Fruit fly (Drosophila melanogaster): ENCODE data around the gene mud.

Gene mud

DNA sequence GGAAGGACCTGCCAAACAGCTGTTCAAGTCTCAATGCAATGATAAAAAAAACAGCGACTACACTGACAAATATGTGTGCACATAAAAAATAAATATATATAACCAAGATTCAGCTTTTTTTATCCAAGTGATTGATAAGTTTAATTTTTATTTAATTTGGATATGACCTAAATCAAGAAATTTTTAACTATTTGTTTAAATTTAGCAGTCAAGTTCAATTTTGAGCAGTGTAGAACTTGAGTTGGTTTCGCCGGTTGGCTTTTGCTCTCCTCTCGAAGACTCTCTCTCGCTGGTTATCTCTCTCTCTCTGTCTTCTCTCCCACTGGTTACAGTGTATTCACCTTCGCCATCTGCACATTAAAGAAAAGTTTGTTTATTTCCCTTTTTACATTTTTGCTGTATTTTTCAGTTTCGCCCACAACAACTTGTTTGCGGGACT lies 29.5 kb upstream of the mud start (continued):
- peak; percentile 58 for TF ChIP-seq Vsx1 (GFP tag; optimal IDR thresholded peaks at IDR 0.05)
- TF ChIP-seq insv (GFP tag; optimal IDR thresholded peaks at IDR 0.05), result peak in 1 of 2 experiments; percentile 21
- peak; percentile 44 for TF ChIP-seq CG13624 (GFP tag; optimal IDR thresholded peaks at IDR 0.05)
- TF ChIP-seq H15 (GFP tag; IDR thresholded peaks at IDR 0.05), result peak; percentile 77
- TF ChIP-seq CG2889 (GFP tag; IDR thresholded peaks at IDR 0.05), result peak; percentile 80
- peak; percentile 45 for TF ChIP-seq CG6654 (GFP tag; optimal IDR thresholded peaks at IDR 0.05)
- TF ChIP-seq Rx (GFP tag; IDR thresholded peaks at IDR 0.05), result peak; percentile 61; the same call in 1 of the 2 replicates
- peak; percentile 91 for TF ChIP-seq CG4424 (GFP tag; optimal IDR thresholded peaks at IDR 0.05)
- TF ChIP-seq CG10431 (GFP tag; optimal IDR thresholded peaks at IDR 0.05), result no peak
- peak; percentile 66 for TF ChIP-seq ap (GFP tag; IDR thresholded peaks at IDR 0.05)
- TF ChIP-seq CG11723 (GFP tag; optimal IDR thresholded peaks at IDR 0.05), result peak; percentile 76
- TF ChIP-seq nerfin-1 (tag; optimal IDR thresholded peaks at IDR 0.05), result peak; percentile 75
- no peak for TF ChIP-seq aop (GFP tag; IDR thresholded peaks at IDR 0.05)
- TF ChIP-seq CkIIα-i1 (GFP tag; IDR thresholded peaks at IDR 0.05), result no peak
- peak; percentile 76 for TF ChIP-seq CG43689 (GFP tag; IDR thresholded peaks at IDR 0.05)
- peak; percentile 51 for TF ChIP-seq ac (GFP tag; optimal IDR thresholded peaks at IDR 0.05)
- peak; percentile 80 for TF ChIP-seq CG9817 (tag; optimal IDR thresholded peaks at IDR 0.05)
- TF ChIP-seq trh (GFP tag; optimal IDR thresholded peaks at IDR 0.05), result peak; percentile 85
- peak; percentile 78 for TF ChIP-seq Chrac-16 (GFP tag; optimal IDR thresholded peaks at IDR 0.05)
- peak; percentile 28 for TF ChIP-seq Mad (GFP tag; optimal IDR thresholded peaks at IDR 0.05)
- TF ChIP-seq hb (GFP tag; IDR thresholded peaks at IDR 0.05; ENCODE audit: partially characterized antibody), result no peak
- no peak for TF ChIP-seq Dfd (GFP tag; optimal IDR thresholded peaks at IDR 0.05)
- peak; percentile 81 for TF ChIP-seq CG13775 (GFP tag; optimal IDR thresholded peaks at IDR 0.05)
- peak; percentile 74 for TF ChIP-seq CG8359 (GFP tag; optimal IDR thresholded peaks at IDR 0.05; ENCODE audit: borderline replicate concordance)
- TF ChIP-seq ssp (GFP tag; IDR thresholded peaks at IDR 0.05), result peak; percentile 61
- peak; percentile 92 for TF ChIP-seq CG17361 (GFP tag; IDR thresholded peaks at IDR 0.05)
- TF ChIP-seq Ets65A (GFP tag), result peak; percentile 88
- TF ChIP-seq tx (GFP tag; optimal IDR thresholded peaks at IDR 0.05), result peak; percentile 41
- TF ChIP-seq fd3F (GFP tag; optimal IDR thresholded peaks at IDR 0.05), result peak; percentile 81
- peak; percentile 26 for TF ChIP-seq Hmx (GFP tag; optimal IDR thresholded peaks at IDR 0.05)
- TF ChIP-seq stwl (tag; optimal IDR thresholded peaks at IDR 0.05), result peak; percentile 6
- TF ChIP-seq CG15073 (GFP tag; optimal IDR thresholded peaks at IDR 0.05), result peak; percentile 36
- peak; percentile 72 for TF ChIP-seq CrebB (tag; optimal IDR thresholded peaks at IDR 0.05)
- TF ChIP-seq ash1 (GFP tag; optimal IDR thresholded peaks at IDR 0.05), result no peak
- peak; percentile 91 for TF ChIP-seq CG12391 (tag; optimal IDR thresholded peaks at IDR 0.05)
- TF ChIP-seq mirr (GFP tag; optimal IDR thresholded peaks at IDR 0.05), result no peak
- peak; percentile 74 for TF ChIP-seq twi (tag; optimal IDR thresholded peaks at IDR 0.05)
- TF ChIP-seq Taf1 (GFP tag; IDR thresholded peaks at IDR 0.05), result peak; percentile 74
- TF ChIP-seq phol (tag; optimal IDR thresholded peaks at IDR 0.05), result peak; percentile 91
- TF ChIP-seq CG15011 (GFP tag; optimal IDR thresholded peaks at IDR 0.05), result peak; percentile 80
- peak; percentile 89 for TF ChIP-seq CG6689 (GFP tag; IDR thresholded peaks at IDR 0.05)
- TF ChIP-seq CG12219 (GFP tag; optimal IDR thresholded peaks at IDR 0.05), result peak; percentile 69
- TF ChIP-seq CG2202 (tag; optimal IDR thresholded peaks at IDR 0.05), result peak; percentile 62
- TF ChIP-seq ttk (GFP tag; IDR thresholded peaks at IDR 0.05), result peak; percentile 77
- peak; percentile 92 for TF ChIP-seq CG10979 (tag; optimal IDR thresholded peaks at IDR 0.05)
- TF ChIP-seq Ssrp (tag; optimal IDR thresholded peaks at IDR 0.05), result peak; percentile 89
- peak; percentile 75 for TF ChIP-seq CG12299 (tag; optimal IDR thresholded peaks at IDR 0.05)
- peak; percentile 65 for TF ChIP-seq CG11696 (GFP tag; IDR thresholded peaks at IDR 0.05)
- TF ChIP-seq CG12104 (GFP tag; optimal IDR thresholded peaks at IDR 0.05), result peak; percentile 81
- TF ChIP-seq CG8281 (tag; optimal IDR thresholded peaks at IDR 0.05), result peak; percentile 55
- TF ChIP-seq CG33213 (GFP tag; optimal IDR thresholded peaks at IDR 0.05), result peak; percentile 13

All from whole organism, embryonic.